Worm (Caenorhabditis elegans) whole organism, L3 larva: ENCODE measurements around the gene gop-1.

ENCODE experiments used
- ceh-82 ChIP-seq: fragments of 150-350 bp; optimal IDR thresholded peaks from 2 replicates; lab custom pipeline; 2014; ENCODE audit warnings: missing biosample characterization, missing genetic modification characterization
- daf-12 ChIP-seq: fragments of 150-350 bp; optimal IDR thresholded peaks from 2 replicates; lab custom pipeline; 2014; ENCODE audit warnings: missing biosample characterization, missing genetic modification reagents, missing genetic modification characterization
- elt-2 ChIP-seq: sonication (generic microtip); optimal IDR thresholded peaks from 2 replicates; lab custom pipeline; 2016; ENCODE audit warnings: missing genetic modification reagents, mild to moderate bottlenecking, missing genetic modification characterization, missing compliant biosample characterization
- fos-1 ChIP-seq: fragments of 150-350 bp; optimal IDR thresholded peaks from 2 replicates; lab custom pipeline; 2014; ENCODE audit warnings: missing biosample characterization, missing genetic modification characterization
- jun-1 ChIP-seq: fragments of 150-350 bp; optimal IDR thresholded peaks from 2 replicates; lab custom pipeline; 2014; ENCODE audit warnings: missing biosample characterization, missing genetic modification reagents, missing genetic modification characterization
- lin-15B ChIP-seq: fragments of 150-350 bp; optimal IDR thresholded peaks from 2 replicates; lab custom pipeline; 2014; ENCODE audit warnings: missing biosample characterization, missing genetic modification characterization
- nhr-12 ChIP-seq: fragments of 150-350 bp; optimal IDR thresholded peaks from 2 replicates; lab custom pipeline; 2014; ENCODE audit warnings: missing biosample characterization, missing genetic modification characterization
- nhr-23 ChIP-seq: fragments of 150-350 bp; optimal IDR thresholded peaks from 2 replicates; lab custom pipeline; 2014; ENCODE audit warnings: missing biosample characterization, missing genetic modification reagents, missing genetic modification characterization
- nhr-25 ChIP-seq: sonication (generic microtip); optimal IDR thresholded peaks from 2 replicates; lab custom pipeline; 2017; ENCODE audit warnings: missing biosample characterization, missing genetic modification characterization
- nhr-28 ChIP-seq: fragments of 150-350 bp; optimal IDR thresholded peaks from 2 replicates; lab custom pipeline; 2014; ENCODE audit warnings: missing biosample characterization, missing genetic modification characterization
- nhr-76 ChIP-seq: fragments of 150-350 bp; sonication (generic microtip); optimal IDR thresholded peaks from 5 replicates; lab custom pipeline; 2014; ENCODE audit warnings: missing biosample characterization, missing genetic modification characterization
- unc-39 ChIP-seq: sonication (generic microtip); optimal IDR thresholded peaks from 4 replicates; lab custom pipeline; 2017; ENCODE audit warnings: missing biosample characterization, missing genetic modification characterization

DNA sequence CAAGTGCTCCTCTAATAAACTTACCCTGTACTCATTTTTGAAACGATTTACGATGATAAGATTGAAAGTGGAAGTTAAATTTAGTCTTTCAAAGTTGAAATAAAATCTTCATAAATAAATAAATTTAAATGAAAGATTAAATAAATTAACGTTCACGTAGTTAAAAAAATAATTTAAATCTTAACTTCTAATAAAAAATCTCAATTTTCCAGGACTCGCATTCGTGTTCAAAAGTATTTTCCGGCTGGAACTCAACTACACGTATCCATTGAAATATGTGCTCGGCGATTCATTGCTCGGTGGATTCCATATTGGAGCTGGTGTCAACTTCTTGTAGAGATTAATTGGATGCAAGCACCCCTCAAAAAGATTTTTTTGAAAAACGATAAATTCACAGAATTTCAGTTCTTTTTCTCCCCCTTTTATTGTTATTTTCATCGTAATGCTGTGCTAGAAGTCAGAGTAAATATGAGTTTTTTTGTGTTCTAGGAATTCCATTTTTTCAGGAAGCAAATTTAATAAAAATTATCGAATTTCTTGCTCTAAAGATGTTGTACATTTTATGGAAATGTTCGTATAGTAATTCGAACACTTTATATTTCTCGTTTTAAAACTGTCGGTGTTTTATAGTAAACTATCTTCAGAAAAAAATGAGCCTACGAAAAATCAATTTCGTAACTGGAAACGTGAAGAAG is 9.2 kb downstream of the gop-1 start, which contains the start of the genes C34E10.9 and hap-1:
- TF ChIP-seq nhr-23 (no peak), jun-1 (tag; lab: Kevin White, UChicago) (no peak), nhr-28 (no peak), nhr-76 (tag; lab: Kevin White, UChicago) (no peak), nhr-25 (no peak), elt-2 (tag; lab: Kevin White, UChicago) (no peak), fos-1 (tag; lab: Kevin White, UChicago) (no peak), nhr-12 (tag; lab: Kevin White, UChicago) (no peak), unc-39 (tag; lab: Kevin White, UChicago) (no peak), daf-12 (tag; lab: Kevin White, UChicago) (no peak), lin-15B (tag; lab: Kevin White, UChicago) (no peak), ceh-82 (tag; lab: Kevin White, UChicago) (no peak)
